Fruit fly (Drosophila melanogaster) whole organism, embryonic: ENCODE data around the gene Vav.

Experiments used
- Abd-B ChIP-seq: fragments of 200-800 bp; sonication (Bioruptor generic); optimal IDR thresholded peaks from 2 replicates; lab custom pipeline; 2018; ENCODE audit warnings: missing biosample characterization, mild to moderate bottlenecking, missing genetic modification characterization, moderate library complexity
- BEAF-32 ChIP-seq: fragments of 200-800 bp; sonication (Bioruptor generic); optimal IDR thresholded peaks from 3 replicates; lab custom pipeline; 2017; ENCODE audit warnings: missing biosample characterization, missing genetic modification characterization, mild to moderate bottlenecking, moderate library complexity, missing genetic modification reagents
- CG10147 ChIP-seq: fragments of 200-800 bp; sonication (Bioruptor generic); optimal IDR thresholded peaks from 2 replicates; lab custom pipeline; 2019; ENCODE audit warnings: missing biosample characterization, mild to moderate bottlenecking, missing genetic modification characterization, moderate library complexity
- CG11398 ChIP-seq: fragments of 200-800 bp; sonication (Bioruptor generic); optimal IDR thresholded peaks from 2 replicates; lab custom pipeline; 2016; ENCODE audit warnings: missing biosample characterization, missing genetic modification characterization
- CG12104 ChIP-seq: fragments of 200-800 bp; sonication (Bioruptor generic); optimal IDR thresholded peaks from 3 replicates; lab custom pipeline; 2016; ENCODE audit warnings: missing biosample characterization, missing genetic modification characterization
- CG12219 ChIP-seq: fragments of 200-800 bp; sonication (Bioruptor generic); optimal IDR thresholded peaks from 3 replicates; lab custom pipeline; 2018; ENCODE audit warnings: missing biosample characterization, mild to moderate bottlenecking, missing genetic modification characterization
- CG14050 ChIP-seq: fragments of 200-800 bp; sonication (Bioruptor generic); IDR thresholded peaks from 3 replicates; pipeline ENCODE4 v1.3.6; 2022; ENCODE audit warnings: missing biosample characterization, missing genetic modification characterization
- CG15514 ChIP-seq: fragments of 200-800 bp; sonication (Bioruptor generic); optimal IDR thresholded peaks from 3 replicates; lab custom pipeline; 2017; ENCODE audit warnings: missing biosample characterization, missing genetic modification characterization, mild to moderate bottlenecking, moderate library complexity, missing genetic modification reagents
- CG30431 ChIP-seq: fragments of 200-800 bp; sonication (Bioruptor generic); optimal IDR thresholded peaks from 2 replicates; lab custom pipeline; 2017; ENCODE audit warnings: missing biosample characterization, missing genetic modification characterization
- CG4360 ChIP-seq: fragments of 200-800 bp; sonication (Bioruptor generic); IDR thresholded peaks from 2 replicates; pipeline ENCODE4 v1.3.6; 2022; ENCODE audit warnings: missing biosample characterization, missing genetic modification characterization
- CG4820 ChIP-seq: fragments of 200-800 bp; sonication (Bioruptor generic); optimal IDR thresholded peaks from 3 replicates; lab custom pipeline; 2016; ENCODE audit warnings: missing biosample characterization, missing genetic modification characterization
- CG4854 ChIP-seq: fragments of 200-800 bp; sonication (Bioruptor generic); optimal IDR thresholded peaks from 2 replicates; lab custom pipeline; 2016; ENCODE audit warnings: missing biosample characterization, missing genetic modification characterization, inconsistent platforms
- CG6175 ChIP-seq: fragments of 200-800 bp; sonication (Bioruptor generic); IDR thresholded peaks from 3 replicates; pipeline ENCODE4 v1.3.6; 2022; ENCODE audit warnings: missing biosample characterization, missing genetic modification characterization
- CG6272 ChIP-seq: fragments of 200-800 bp; sonication (Bioruptor generic); IDR thresholded peaks from 2 replicates; pipeline ENCODE4 v1.3.6; 2022; ENCODE audit warnings: missing biosample characterization, missing genetic modification characterization
- CG6683 ChIP-seq: fragments of 200-800 bp; sonication (Bioruptor generic); optimal IDR thresholded peaks from 2 replicates; lab custom pipeline; 2017; ENCODE audit warnings: missing biosample characterization, mild to moderate bottlenecking, missing genetic modification characterization, missing genetic modification reagents
- CG6765 ChIP-seq: fragments of 200-800 bp; sonication (Bioruptor generic); optimal IDR thresholded peaks from 3 replicates; lab custom pipeline; 2017; ENCODE audit warnings: missing biosample characterization, mild to moderate bottlenecking, missing genetic modification characterization
- CG7839 ChIP-seq: fragments of 200-800 bp; sonication (Bioruptor generic); optimal IDR thresholded peaks from 3 replicates; lab custom pipeline; 2018; ENCODE audit warnings: missing biosample characterization, mild to moderate bottlenecking, missing genetic modification characterization, moderate library complexity
- CG9817 ChIP-seq: fragments of 200-800 bp; sonication (Bioruptor generic); optimal IDR thresholded peaks from 2 replicates; lab custom pipeline; 2018; ENCODE audit warnings: missing biosample characterization, mild to moderate bottlenecking, missing genetic modification characterization, moderate library complexity
- CrebB ChIP-seq: fragments of 200-800 bp; sonication (Bioruptor generic); optimal IDR thresholded peaks from 3 replicates; lab custom pipeline; 2018; ENCODE audit warnings: missing biosample characterization, mild to moderate bottlenecking, missing genetic modification characterization
- E2f2 ChIP-seq: fragments of 200-800 bp; sonication (Bioruptor generic); IDR thresholded peaks from 2 replicates; pipeline ENCODE4 v1.3.6; 2022; ENCODE audit warnings: missing biosample characterization, missing genetic modification characterization
- Ets65A ChIP-seq: fragments of 200-800 bp; sonication (Bioruptor generic); peaks from one replicate; lab custom pipeline; 2016; ENCODE audit warnings: missing biosample characterization, missing genetic modification characterization
- Fer3 ChIP-seq: fragments of 200-800 bp; sonication (Bioruptor generic); optimal IDR thresholded peaks from 2 replicates; lab custom pipeline; 2018; ENCODE audit warnings: missing biosample characterization, mild to moderate bottlenecking, missing genetic modification characterization, moderate library complexity
- HLH4C ChIP-seq: fragments of 200-800 bp; sonication (Bioruptor generic); IDR thresholded peaks from 3 replicates; pipeline ENCODE4 v1.3.6; 2022; ENCODE audit warnings: missing biosample characterization, missing genetic modification characterization; ENCODE audit not compliant: partially characterized antibody
- Hmr ChIP-seq: fragments of 200-800 bp; sonication (Bioruptor generic); optimal IDR thresholded peaks from 3 replicates; lab custom pipeline; 2017; ENCODE audit warnings: mild to moderate bottlenecking, missing biosample characterization, missing genetic modification reagents, missing genetic modification characterization
- Mrtf ChIP-seq: fragments of 200-800 bp; sonication (Bioruptor generic); IDR thresholded peaks from 3 replicates; pipeline ENCODE4 v1.3.6; 2022; ENCODE audit warnings: missing biosample characterization, missing genetic modification characterization
- Taf1 ChIP-seq: fragments of 200-800 bp; sonication (Bioruptor generic); IDR thresholded peaks from 2 replicates; pipeline ENCODE4 v1.3.6; 2022; ENCODE audit warnings: missing biosample characterization, missing genetic modification characterization
- ab ChIP-seq: fragments of 200-800 bp; sonication (Bioruptor generic); optimal IDR thresholded peaks from 2 replicates; lab custom pipeline; 2016; ENCODE audit warnings: missing biosample characterization, missing genetic modification characterization
- crp ChIP-seq, 2 experiments: fragments of 200-800 bp; sonication (Bioruptor generic); optimal IDR thresholded peaks; 2 replicates in 1 of 2; 3 replicates in 1 of 2; lab custom pipeline; 2017; ENCODE audit warnings: missing biosample characterization in 2 of 2, missing genetic modification characterization in 2 of 2, mild to moderate bottlenecking in 1 of 2, moderate library complexity in 1 of 2
- cwo ChIP-seq: fragments of 200-800 bp; sonication (Bioruptor generic); optimal IDR thresholded peaks from 3 replicates; lab custom pipeline; 2017; ENCODE audit warnings: missing biosample characterization, missing genetic modification characterization, mild to moderate bottlenecking, moderate library complexity, missing genetic modification reagents
- dmrt99B ChIP-seq: fragments of 200-800 bp; sonication (Bioruptor generic); optimal IDR thresholded peaks from 2 replicates; lab custom pipeline; 2018; ENCODE audit warnings: missing biosample characterization, mild to moderate bottlenecking, missing genetic modification characterization, moderate library complexity
- ems ChIP-seq: fragments of 200-800 bp; sonication (Bioruptor generic); optimal IDR thresholded peaks from 3 replicates; lab custom pipeline; 2016; ENCODE audit warnings: missing biosample characterization, missing genetic modification characterization
- gcm ChIP-seq: fragments of 200-800 bp; sonication (Bioruptor generic); optimal IDR thresholded peaks from 2 replicates; lab custom pipeline; 2019; ENCODE audit warnings: missing biosample characterization, mild to moderate bottlenecking, missing genetic modification characterization, moderate library complexity
- insv ChIP-seq, 2 experiments: fragments of 200-800 bp; sonication (Bioruptor generic); optimal IDR thresholded peaks; 3 replicates each; lab custom pipeline; 2016 to 2018; ENCODE audit warnings: missing biosample characterization in 2 of 2, missing genetic modification characterization in 2 of 2
- jing ChIP-seq: fragments of 200-800 bp; sonication (Bioruptor generic); optimal IDR thresholded peaks from 2 replicates; lab custom pipeline; 2018; ENCODE audit warnings: missing biosample characterization, mild to moderate bottlenecking, missing genetic modification characterization
- ken ChIP-seq: fragments of 200-800 bp; sonication (Bioruptor generic); IDR thresholded peaks from 3 replicates; pipeline ENCODE4 v1.3.6; 2022; ENCODE audit warnings: missing biosample characterization, missing genetic modification characterization
- lmd ChIP-seq: fragments of 200-800 bp; sonication (Bioruptor generic); IDR thresholded peaks from 2 replicates; pipeline ENCODE4 v1.3.6; 2022; ENCODE audit warnings: missing biosample characterization, missing genetic modification characterization
- luna ChIP-seq: fragments of 200-800 bp; sonication (Bioruptor generic); optimal IDR thresholded peaks from 2 replicates; lab custom pipeline; 2016; ENCODE audit warnings: missing biosample characterization, missing genetic modification characterization
- mld ChIP-seq: fragments of 200-800 bp; sonication (Bioruptor generic); IDR thresholded peaks from 3 replicates; pipeline ENCODE4 v1.3.6; 2022; ENCODE audit warnings: missing biosample characterization, missing genetic modification characterization; ENCODE audit not compliant: partially characterized antibody
- org-1 ChIP-seq: fragments of 200-800 bp; sonication (Bioruptor generic); optimal IDR thresholded peaks from 2 replicates; lab custom pipeline; 2017; ENCODE audit warnings: missing biosample characterization, missing genetic modification characterization
- pfk ChIP-seq: fragments of 200-800 bp; sonication (Bioruptor generic); optimal IDR thresholded peaks from 2 replicates; lab custom pipeline; 2018; ENCODE audit warnings: missing biosample characterization, mild to moderate bottlenecking, missing genetic modification characterization, moderate library complexity
- pnt ChIP-seq: fragments of 200-800 bp; sonication (Bioruptor generic); optimal IDR thresholded peaks from 3 replicates; lab custom pipeline; 2016; ENCODE audit warnings: missing biosample characterization, missing genetic modification characterization
- ranshi ChIP-seq: fragments of 200-800 bp; sonication (Bioruptor generic); IDR thresholded peaks from 2 replicates; pipeline ENCODE4 v1.3.6; 2022; ENCODE audit warnings: missing biosample characterization, missing genetic modification characterization
- ro ChIP-seq: fragments of 200-800 bp; sonication (Bioruptor generic); IDR thresholded peaks from 2 replicates; pipeline ENCODE4 v1.3.6; 2022; ENCODE audit warnings: missing biosample characterization, missing genetic modification characterization
- run ChIP-seq: fragments of 200-800 bp; sonication (Bioruptor generic); optimal IDR thresholded peaks from 3 replicates; lab custom pipeline; 2018; ENCODE audit warnings: missing biosample characterization, mild to moderate bottlenecking, missing genetic modification characterization
- sd ChIP-seq: fragments of 200-800 bp; sonication (Bioruptor generic); optimal IDR thresholded peaks from 3 replicates; lab custom pipeline; 2018; ENCODE audit warnings: missing biosample characterization, mild to moderate bottlenecking, missing genetic modification characterization, moderate library complexity
- seq ChIP-seq: fragments of 200-800 bp; sonication (Bioruptor generic); IDR thresholded peaks from 2 replicates; pipeline ENCODE4 v1.3.6; 2022; ENCODE audit warnings: missing biosample characterization, missing genetic modification characterization
- tx ChIP-seq: fragments of 200-800 bp; sonication (Bioruptor generic); optimal IDR thresholded peaks from 2 replicates; lab custom pipeline; 2016; ENCODE audit warnings: missing biosample characterization, missing genetic modification characterization
- wek ChIP-seq: fragments of 200-800 bp; sonication (Bioruptor generic); optimal IDR thresholded peaks from 3 replicates; lab custom pipeline; 2018; ENCODE audit warnings: missing biosample characterization, mild to moderate bottlenecking, missing genetic modification characterization, moderate library complexity
- wor ChIP-seq: fragments of 200-800 bp; sonication (Bioruptor generic); IDR thresholded peaks from 2 replicates; pipeline ENCODE4 v1.3.6; 2022; ENCODE audit warnings: missing biosample characterization, missing genetic modification characterization
- z ChIP-seq: fragments of 200-800 bp; sonication (Bioruptor generic); IDR thresholded peaks from 3 replicates; pipeline ENCODE4 v1.3.6; 2022; ENCODE audit warnings: missing biosample characterization, missing genetic modification characterization

Gene Vav

dm6 chrX:19317058-19317767 lies 55.6 kb downstream of the Vav start (continued):
- TF ChIP-seq gcm (peak; percentile 57), jing (GFP tag; lab: Kevin White, UChicago) (no peak), CG6765 (GFP tag; lab: Kevin White, UChicago) (no peak), crp (GFP tag; optimal IDR thresholded peaks at IDR 0.05; lab: Kevin White, UChicago) (no peak), cwo (peak; percentile 64), Abd-B (GFP tag; lab: Kevin White, UChicago) (peak; percentile 20), CG11398 (GFP tag; lab: Kevin White, UChicago) (no peak), CG7839 (tag; lab: Kevin White, UChicago) (peak; percentile 77), ro (GFP tag; lab: Robert Waterston, UW) (no peak), ranshi (peak; percentile 67), seq (peak; percentile 61), lmd (GFP tag; lab: Robert Waterston, UW) (peak; percentile 56), CG30431 (GFP tag; lab: Kevin White, UChicago) (peak; percentile 0), org-1 (GFP tag; lab: Kevin White, UChicago) (peak; percentile 43), CG4360 (no peak), ken (no peak), E2f2 (peak; percentile 38; the same call in 1 of the 2 replicates), sd (tag; lab: Kevin White, UChicago) (no peak), CG4820 (GFP tag; lab: Kevin White, UChicago) (peak; percentile 43), BEAF-32 (GFP tag; lab: Kevin White, UChicago) (no peak), z (GFP tag; lab: Robert Waterston, UW) (no peak), wek (no peak), pnt (GFP tag; lab: Kevin White, UChicago) (no peak), CG14050 (GFP tag; lab: Robert Waterston, UW) (peak; percentile 36; the same call in 2 of the 3 replicates), ab (GFP tag; lab: Kevin White, UChicago) (no peak), CG12219 (peak; percentile 17), CG6683 (GFP tag; lab: Kevin White, UChicago) (peak; percentile 37), CG4854 (no peak), CG10147 (peak; percentile 58), CrebB (no peak), HLH4C (GFP tag; lab: Robert Waterston, UW) (no peak), pfk (GFP tag; lab: Kevin White, UChicago) (no peak), Fer3 (tag; lab: Kevin White, UChicago) (peak; percentile 50), Taf1 (GFP tag; lab: Robert Waterston, UW) (0 out of 2 replicates have a peak, but pooled peaks have one; percentile 28), luna (GFP tag; lab: Kevin White, UChicago) (no peak), mld (GFP tag; lab: Robert Waterston, UW) (no peak), tx (GFP tag; lab: Kevin White, UChicago) (no peak), Hmr (GFP tag; lab: Kevin White, UChicago) (peak; percentile 64), CG6272 (GFP tag; lab: Robert Waterston, UW) (no peak), CG12104 (GFP tag; lab: Kevin White, UChicago) (no peak), Mrtf (no peak), dmrt99B (peak; percentile 79), insv (GFP tag; optimal IDR thresholded peaks at IDR 0.05; lab: Kevin White, UChicago) (no peak), CG6175 (GFP tag; lab: Robert Waterston, UW) (no peak), Ets65A (no peak), CG9817 (tag; lab: Kevin White, UChicago) (peak; percentile 26), wor (GFP tag; lab: Robert Waterston, UW) (peak; percentile 31; the same call in 1 of the 2 replicates), CG15514 (GFP tag; lab: Kevin White, UChicago) (peak; percentile 30), ems (GFP tag; lab: Kevin White, UChicago) (no peak), run (peak; percentile 39)
